Worm (Caenorhabditis elegans): ENCODE results near the gene hrde-1.

ce11 chrIII:4123277-4123676 lies 52.7 kb downstream of the hrde-1 start:
- TF ChIP-seq hsf-1 (GFP tag; IDR thresholded peaks at IDR 0.05) (no peak), B0336.3 (GFP tag; IDR thresholded peaks at IDR 0.05) (no peak), aptf-3 (GFP tag; IDR thresholded peaks at IDR 0.05) (no peak), sptf-2 (GFP tag; optimal IDR thresholded peaks at IDR 0.05) (no peak), dpl-1 (GFP tag; optimal IDR thresholded peaks at IDR 0.05) (no peak), Y53F4B.3 (GFP tag; IDR thresholded peaks at IDR 0.05) (no peak), pha-4 (tag; optimal IDR thresholded peaks at IDR 0.05) (no peak), F37B4.10 (GFP tag; IDR thresholded peaks at IDR 0.05) (no peak)
